7 worm cellular contexts compared by ENCODE assay signal in the genomic region with DNA sequence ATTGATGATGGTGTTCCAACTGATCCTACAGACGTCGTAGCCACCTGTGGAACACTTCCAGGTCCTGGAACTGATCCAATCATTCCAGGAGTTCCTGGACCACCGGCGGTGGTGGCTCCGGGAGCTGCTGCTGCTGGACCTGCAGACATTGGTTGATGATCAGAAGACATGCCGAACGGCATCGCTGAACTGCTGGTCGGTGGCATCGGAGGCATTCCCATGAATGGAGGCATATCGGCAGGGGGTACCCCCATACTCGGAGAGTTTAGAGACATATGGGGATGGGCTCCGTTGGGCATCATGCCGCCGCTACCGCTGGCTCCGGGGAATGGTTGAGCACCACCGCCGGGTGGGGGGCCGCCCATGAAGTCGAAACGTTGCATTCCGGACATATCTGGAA.
TF ChIP-seq lines count a peak whose summit lies in the region.

No protein-coding gene starts in this region.

TF ChIP-seq in whole organism, L1 larva, 84 proteins besides CTCF, POLR2A, EP300 and RAD21:
- TF ChIP-seq ceh-8 (GFP tag; optimal IDR thresholded peaks at IDR 0.05; lab: Kevin White, UChicago) (peak; percentile 28), aha-1 (tag; optimal IDR thresholded peaks at IDR 0.05; lab: Kevin White, UChicago) (no peak), ets-5 (GFP tag; IDR thresholded peaks at IDR 0.05; lab: Robert Waterston, UW) (no peak)

TF ChIP-seq in whole organism, L4 larva, 104 proteins besides CTCF, POLR2A, EP300 and RAD21 (continues in another document):
- TF ChIP-seq ztf-7 (tag; optimal IDR thresholded peaks at IDR 0.05; lab: Kevin White, UChicago) (no peak), F37D6.2 (tag; optimal IDR thresholded peaks at IDR 0.05; lab: Kevin White, UChicago) (no peak), dpl-1 (GFP tag; optimal IDR thresholded peaks at IDR 0.05; lab: Kevin White, UChicago) (no peak), fos-1 (tag; optimal IDR thresholded peaks at IDR 0.05; lab: Kevin White, UChicago) (no peak), snpc-4 (tag; optimal IDR thresholded peaks at IDR 0.05; lab: Kevin White, UChicago) (no peak), aha-1 (tag; lab: Kevin White, UChicago) (peak; percentile 75), skn-1 (tag; optimal IDR thresholded peaks at IDR 0.05; lab: Kevin White, UChicago) (no peak), set-16 (GFP tag; IDR thresholded peaks at IDR 0.05; lab: Robert Waterston, UW) (peak; percentile 88), pqm-1 (tag; optimal IDR thresholded peaks at IDR 0.05; lab: Kevin White, UChicago) (no peak), nhr-76 (tag; optimal IDR thresholded peaks at IDR 0.05; lab: Kevin White, UChicago) (no peak), ztf-11 (tag; optimal IDR thresholded peaks at IDR 0.05; lab: Kevin White, UChicago) (no peak), nhr-111 (GFP tag; optimal IDR thresholded peaks at IDR 0.05; lab: Kevin White, UChicago) (no peak), lin-1 (GFP tag; IDR thresholded peaks at IDR 0.05; lab: Robert Waterston, UW) (no peak), mdl-1 (tag; optimal IDR thresholded peaks at IDR 0.05; lab: Kevin White, UChicago) (no peak)

TF ChIP-seq in whole organism, early embryonic, 17 proteins besides CTCF, POLR2A, EP300 and RAD21:
- TF ChIP-seq ama-1 (optimal IDR thresholded peaks at IDR 0.05; lab: Kevin White, UChicago) (peak; percentile 24), aly-1 (tag; optimal IDR thresholded peaks at IDR 0.05; lab: Kevin White, UChicago) (peak; percentile 25), flt-1 (GFP tag; IDR thresholded peaks at IDR 0.05; lab: Robert Waterston, UW) (no peak), hnd-1 (tag; optimal IDR thresholded peaks at IDR 0.05; lab: Kevin White, UChicago) (no peak)

TF ChIP-seq in whole organism, late embryonic, 69 proteins besides CTCF, POLR2A, EP300 and RAD21:
- TF ChIP-seq C08G9.2 (tag; optimal IDR thresholded peaks at IDR 0.05; lab: Kevin White, UChicago) = peak; percentile 19
- peak; percentile 81 for TF ChIP-seq elt-4 (tag; optimal IDR thresholded peaks at IDR 0.05; lab: Kevin White, UChicago)
- TF ChIP-seq sox-2 (GFP tag; IDR thresholded peaks at IDR 0.05; lab: Robert Waterston, UW) = no peak
- no peak for TF ChIP-seq unc-42 (tag; optimal IDR thresholded peaks at IDR 0.05; lab: Kevin White, UChicago)
TF ChIP-seq in whole organism, late embryonic: peak in this region for 2.

TF ChIP-seq in whole organism, midembryonic, 9 proteins besides CTCF, POLR2A, EP300 and RAD21:
- TF ChIP-seq ztf-29 (GFP tag; IDR thresholded peaks at IDR 0.05; lab: Robert Waterston, UW) (no peak), cog-1 (tag; optimal IDR thresholded peaks at IDR 0.05; lab: Kevin White, UChicago) (no peak), med-1 (GFP tag; optimal IDR thresholded peaks at IDR 0.05; lab: Kevin White, UChicago; ENCODE audit: insufficient read depth) (no peak), tab-1 (GFP tag; IDR thresholded peaks at IDR 0.05; lab: Robert Waterston, UW) (no peak), klf-2 (GFP tag; conservative IDR thresholded peaks at IDR 0.05; lab: Robert Waterston, UW) (0 out of 2 replicates have a peak, but pooled peaks have one; percentile 22), flt-1 (GFP tag; IDR thresholded peaks at IDR 0.05; lab: Robert Waterston, UW) (no peak), ztf-23 (GFP tag; IDR thresholded peaks at IDR 0.05; lab: Robert Waterston, UW) (no peak), ref-1 (GFP tag; conservative IDR thresholded peaks at IDR 0.05; lab: Robert Waterston, UW) (no peak)

TF ChIP-seq in whole organism, mixed stage, embryonic, 35 proteins besides CTCF, POLR2A, EP300 and RAD21:
- no peak for TF ChIP-seq ceh-39 (tag; optimal IDR thresholded peaks at IDR 0.05; lab: Kevin White, UChicago)
- peak; percentile 39 for TF ChIP-seq ceh-83 (GFP tag; optimal IDR thresholded peaks at IDR 0.05; lab: Kevin White, UChicago)
TF ChIP-seq in whole organism, mixed stage, embryonic: peak in this region for 1.

TF ChIP-seq in whole organism, young adult, 124 proteins besides CTCF, POLR2A, EP300 and RAD21:
- TF ChIP-seq zfh-2 (GFP tag; conservative IDR thresholded peaks at IDR 0.05; lab: Robert Waterston, UW) (peak; percentile 87), ztf-18 (tag; optimal IDR thresholded peaks at IDR 0.05; lab: Kevin White, UChicago) (no peak), egrh-3 (GFP tag; IDR thresholded peaks at IDR 0.05; lab: Robert Waterston, UW) (peak; percentile 52; the same call in 1 of the 2 replicates), egl-44 (GFP tag; IDR thresholded peaks at IDR 0.05; lab: Robert Waterston, UW) (no peak)
